Fruit fly (Drosophila melanogaster) whole organism, embryonic: ENCODE measurements around the gene bumpel.

Source experiments
- B-H1 ChIP-seq: fragments of 200-800 bp; sonication (Bioruptor generic); IDR thresholded peaks from 3 replicates; pipeline ENCODE4 v1.3.6; 2022; ENCODE audit warnings: missing biosample characterization, missing genetic modification characterization
- CG10209 ChIP-seq: fragments of 200-800 bp; sonication (Bioruptor generic); optimal IDR thresholded peaks from 3 replicates; lab custom pipeline; 2017; ENCODE audit warnings: missing biosample characterization, mild to moderate bottlenecking, missing genetic modification characterization, missing genetic modification reagents
- CG10959 ChIP-seq: fragments of 200-800 bp; sonication (Bioruptor generic); IDR thresholded peaks from 2 replicates; pipeline ENCODE4 v1.3.6; 2022; ENCODE audit warnings: missing biosample characterization, missing genetic modification characterization
- CG11398 ChIP-seq: fragments of 200-800 bp; sonication (Bioruptor generic); optimal IDR thresholded peaks from 2 replicates; lab custom pipeline; 2016; ENCODE audit warnings: missing biosample characterization, missing genetic modification characterization
- CG11723 ChIP-seq: fragments of 200-800 bp; sonication (Bioruptor generic); optimal IDR thresholded peaks from 2 replicates; lab custom pipeline; 2017; ENCODE audit warnings: missing biosample characterization, mild to moderate bottlenecking, missing genetic modification characterization
- CG12391 ChIP-seq: fragments of 200-800 bp; sonication (Bioruptor generic); optimal IDR thresholded peaks from 3 replicates; lab custom pipeline; 2018; ENCODE audit warnings: missing biosample characterization, mild to moderate bottlenecking, missing genetic modification characterization, moderate library complexity
- CG15479 ChIP-seq: fragments of 200-800 bp; sonication (Bioruptor generic); optimal IDR thresholded peaks from 3 replicates; lab custom pipeline; 2019; ENCODE audit warnings: missing biosample characterization, mild to moderate bottlenecking, missing genetic modification characterization, moderate library complexity
- CG15696 ChIP-seq: fragments of 200-800 bp; sonication (Bioruptor generic); optimal IDR thresholded peaks from 2 replicates; lab custom pipeline; 2019; ENCODE audit warnings: missing biosample characterization, mild to moderate bottlenecking, missing genetic modification characterization, moderate library complexity
- CG16813 ChIP-seq: fragments of 200-800 bp; sonication (Bioruptor generic); IDR thresholded peaks from 3 replicates; pipeline ENCODE4 v1.3.6; 2022; ENCODE audit warnings: missing biosample characterization, missing genetic modification characterization; ENCODE audit not compliant: partially characterized antibody
- CG17361 ChIP-seq: fragments of 200-800 bp; sonication (Bioruptor generic); IDR thresholded peaks from 3 replicates; pipeline ENCODE4 v1.3.6; 2022; ENCODE audit warnings: missing biosample characterization, missing genetic modification characterization
- CG17385 ChIP-seq: fragments of 200-800 bp; sonication (Bioruptor generic); optimal IDR thresholded peaks from 3 replicates; lab custom pipeline; 2018; ENCODE audit warnings: missing biosample characterization, mild to moderate bottlenecking, missing genetic modification characterization
- CG17829 ChIP-seq: fragments of 200-800 bp; optimal IDR thresholded peaks from 2 replicates; lab custom pipeline; 2019; ENCODE audit warnings: missing biosample characterization, mild to moderate bottlenecking, missing genetic modification characterization, moderate library complexity
- CG18476 ChIP-seq: fragments of 200-800 bp; sonication (Bioruptor generic); optimal IDR thresholded peaks from 2 replicates; lab custom pipeline; 2016; ENCODE audit warnings: missing biosample characterization, mild to moderate bottlenecking, missing genetic modification characterization
- CG2116 ChIP-seq: fragments of 200-800 bp; sonication (Bioruptor generic); optimal IDR thresholded peaks from 3 replicates; lab custom pipeline; 2018; ENCODE audit warnings: missing biosample characterization, mild to moderate bottlenecking, missing genetic modification characterization
- CG31388 ChIP-seq: fragments of 200-800 bp; sonication (Bioruptor generic); optimal IDR thresholded peaks from 2 replicates; lab custom pipeline; 2016; ENCODE audit warnings: missing biosample characterization, missing genetic modification characterization
- CG6272 ChIP-seq: fragments of 200-800 bp; sonication (Bioruptor generic); IDR thresholded peaks from 2 replicates; pipeline ENCODE4 v1.3.6; 2022; ENCODE audit warnings: missing biosample characterization, missing genetic modification characterization
- CG6791 ChIP-seq: fragments of 200-800 bp; sonication (Bioruptor generic); IDR thresholded peaks from 3 replicates; pipeline ENCODE4 v1.3.6; 2022; ENCODE audit warnings: missing biosample characterization, missing genetic modification characterization; ENCODE audit not compliant: partially characterized antibody
- CG7745 ChIP-seq: fragments of 200-800 bp; sonication (Bioruptor generic); optimal IDR thresholded peaks from 2 replicates; lab custom pipeline; 2018; ENCODE audit warnings: missing biosample characterization, mild to moderate bottlenecking, missing genetic modification characterization, moderate library complexity
- CG8765 ChIP-seq: fragments of 200-800 bp; sonication (Bioruptor generic); IDR thresholded peaks from 2 replicates; pipeline ENCODE4 v1.3.6; 2022; ENCODE audit warnings: missing biosample characterization, missing genetic modification characterization
- CG9727 ChIP-seq: fragments of 200-800 bp; sonication (Bioruptor generic); optimal IDR thresholded peaks from 3 replicates; lab custom pipeline; 2017; ENCODE audit warnings: missing biosample characterization, mild to moderate bottlenecking, missing genetic modification characterization
- CoRest ChIP-seq: fragments of 200-800 bp; sonication (Bioruptor generic); optimal IDR thresholded peaks from 3 replicates; lab custom pipeline; 2018; ENCODE audit warnings: missing biosample characterization, mild to moderate bottlenecking, missing genetic modification characterization, moderate library complexity
- Dek ChIP-seq: fragments of 200-800 bp; sonication (Bioruptor generic); optimal IDR thresholded peaks from 3 replicates; lab custom pipeline; 2019; ENCODE audit warnings: missing biosample characterization, mild to moderate bottlenecking, missing genetic modification characterization, moderate library complexity
- E2f2 ChIP-seq: fragments of 200-800 bp; sonication (Bioruptor generic); IDR thresholded peaks from 2 replicates; pipeline ENCODE4 v1.3.6; 2022; ENCODE audit warnings: missing biosample characterization, missing genetic modification characterization
- Ets97D ChIP-seq: fragments of 200-800 bp; sonication (Bioruptor generic); optimal IDR thresholded peaks from 3 replicates; lab custom pipeline; 2016; ENCODE audit warnings: missing biosample characterization, missing genetic modification characterization
- Fer1 ChIP-seq: fragments of 200-800 bp; sonication (Bioruptor generic); optimal IDR thresholded peaks from 2 replicates; lab custom pipeline; 2017; ENCODE audit warnings: missing biosample characterization, mild to moderate bottlenecking, missing genetic modification characterization
- GATAe ChIP-seq: fragments of 200-800 bp; sonication (Bioruptor generic); conservative IDR thresholded peaks from 2 replicates; pipeline ENCODE4 v1.3.6; 2022; ENCODE audit warnings: missing biosample characterization, missing genetic modification characterization
- H15 ChIP-seq: fragments of 200-800 bp; sonication (Bioruptor generic); IDR thresholded peaks from 3 replicates; pipeline ENCODE4 v1.3.6; 2022; ENCODE audit warnings: missing biosample characterization, missing genetic modification characterization
- NC2α ChIP-seq: fragments of 200-800 bp; sonication (Bioruptor generic); optimal IDR thresholded peaks from 2 replicates; lab custom pipeline; 2016; ENCODE audit warnings: missing biosample characterization, missing genetic modification characterization
- PHDP ChIP-seq: fragments of 200-800 bp; sonication (Bioruptor generic); optimal IDR thresholded peaks from 3 replicates; lab custom pipeline; 2018; ENCODE audit warnings: missing biosample characterization, mild to moderate bottlenecking, missing genetic modification characterization, moderate library complexity
- Poxn ChIP-seq: fragments of 200-800 bp; sonication (Bioruptor generic); IDR thresholded peaks from 2 replicates; pipeline ENCODE4 v1.3.6; 2022; ENCODE audit warnings: missing biosample characterization, missing genetic modification characterization
- Ptx1 ChIP-seq: fragments of 200-800 bp; sonication (Bioruptor generic); IDR thresholded peaks from 2 replicates; pipeline ENCODE4 v1.3.6; 2022; ENCODE audit warnings: missing biosample characterization, missing genetic modification characterization
- Sry-δ ChIP-seq: fragments of 200-800 bp; sonication (Bioruptor generic); optimal IDR thresholded peaks from 2 replicates; lab custom pipeline; 2016; ENCODE audit warnings: missing biosample characterization, missing genetic modification characterization
- Stat92E ChIP-seq, 3 experiments: fragments of >200 bp in 2 of 3; fragments of 200-800 bp in 1 of 3; sonication (Bioruptor generic) in 1 of 3; optimal IDR thresholded peaks; 2 replicates each; lab custom pipeline; 2017 to 2019; ENCODE audit warnings: missing biosample characterization in 3 of 3, missing genetic modification characterization in 3 of 3, mild to moderate bottlenecking in 1 of 3, moderate library complexity in 1 of 3
- ac ChIP-seq: fragments of 200-800 bp; sonication (Bioruptor generic); optimal IDR thresholded peaks from 3 replicates; lab custom pipeline; 2017; ENCODE audit warnings: missing biosample characterization, mild to moderate bottlenecking, missing genetic modification characterization
- ash1 ChIP-seq: fragments of 200-800 bp; sonication (Bioruptor generic); optimal IDR thresholded peaks from 2 replicates; lab custom pipeline; 2018; ENCODE audit warnings: missing biosample characterization, mild to moderate bottlenecking, missing genetic modification characterization
- bbx ChIP-seq: fragments of 200-800 bp; sonication (Bioruptor generic); IDR thresholded peaks from 2 replicates; pipeline ENCODE4 v1.3.6; 2022; ENCODE audit warnings: missing biosample characterization, missing genetic modification characterization; ENCODE audit not compliant: partially characterized antibody
- chinmo ChIP-seq: fragments of 200-800 bp; sonication (Bioruptor generic); IDR thresholded peaks from 4 replicates; pipeline ENCODE4 v1.3.6; 2022; ENCODE audit warnings: missing biosample characterization, missing genetic modification characterization; ENCODE audit not compliant: partially characterized antibody
- da ChIP-seq: fragments of 200-800 bp; sonication (Bioruptor generic); optimal IDR thresholded peaks from 2 replicates; lab custom pipeline; 2016; ENCODE audit warnings: missing biosample characterization, missing genetic modification characterization
- dimm ChIP-seq: fragments of 200-800 bp; sonication (Bioruptor generic); IDR thresholded peaks from 2 replicates; pipeline ENCODE4 v1.3.6; 2022; ENCODE audit warnings: missing biosample characterization, missing genetic modification characterization
- disco-r ChIP-seq: fragments of 200-800 bp; sonication (Bioruptor generic); optimal IDR thresholded peaks from 2 replicates; lab custom pipeline; 2016; ENCODE audit warnings: missing biosample characterization, missing genetic modification characterization
- esg ChIP-seq: fragments of 200-800 bp; sonication (Bioruptor generic); conservative IDR thresholded peaks from 2 replicates; pipeline ENCODE4 v1.3.6; 2022; ENCODE audit warnings: missing biosample characterization, missing genetic modification characterization
- gem ChIP-seq: fragments of 200-800 bp; sonication (Bioruptor generic); optimal IDR thresholded peaks from 2 replicates; lab custom pipeline; 2019; ENCODE audit warnings: missing biosample characterization, mild to moderate bottlenecking, missing genetic modification characterization, moderate library complexity
- jigr1 ChIP-seq: fragments of 200-800 bp; sonication (Bioruptor generic); IDR thresholded peaks from 3 replicates; pipeline ENCODE4 v1.3.6; 2022; ENCODE audit warnings: missing biosample characterization, missing genetic modification characterization
- nom ChIP-seq: fragments of 200-800 bp; sonication (Bioruptor generic); optimal IDR thresholded peaks from 2 replicates; lab custom pipeline; 2017; ENCODE audit warnings: missing biosample characterization, missing genetic modification characterization, mild to moderate bottlenecking, moderate library complexity, missing genetic modification reagents
- peb ChIP-seq: fragments of 200-800 bp; sonication (Bioruptor generic); IDR thresholded peaks from 2 replicates; pipeline ENCODE4 v1.3.6; 2022; ENCODE audit warnings: missing biosample characterization, missing genetic modification characterization
- pzg ChIP-seq: fragments of 200-800 bp; sonication (Bioruptor generic); optimal IDR thresholded peaks from 3 replicates; lab custom pipeline; 2018; ENCODE audit warnings: missing biosample characterization, mild to moderate bottlenecking, missing genetic modification characterization, moderate library complexity
- trem ChIP-seq: fragments of 200-800 bp; optimal IDR thresholded peaks from 3 replicates; lab custom pipeline; 2019; ENCODE audit warnings: missing biosample characterization, mild to moderate bottlenecking, missing genetic modification characterization, moderate library complexity
- zf30C ChIP-seq: fragments of 200-800 bp; sonication (Bioruptor generic); optimal IDR thresholded peaks from 3 replicates; lab custom pipeline; 2018; ENCODE audit warnings: missing biosample characterization, mild to moderate bottlenecking, missing genetic modification characterization

bumpel gene

DNA sequence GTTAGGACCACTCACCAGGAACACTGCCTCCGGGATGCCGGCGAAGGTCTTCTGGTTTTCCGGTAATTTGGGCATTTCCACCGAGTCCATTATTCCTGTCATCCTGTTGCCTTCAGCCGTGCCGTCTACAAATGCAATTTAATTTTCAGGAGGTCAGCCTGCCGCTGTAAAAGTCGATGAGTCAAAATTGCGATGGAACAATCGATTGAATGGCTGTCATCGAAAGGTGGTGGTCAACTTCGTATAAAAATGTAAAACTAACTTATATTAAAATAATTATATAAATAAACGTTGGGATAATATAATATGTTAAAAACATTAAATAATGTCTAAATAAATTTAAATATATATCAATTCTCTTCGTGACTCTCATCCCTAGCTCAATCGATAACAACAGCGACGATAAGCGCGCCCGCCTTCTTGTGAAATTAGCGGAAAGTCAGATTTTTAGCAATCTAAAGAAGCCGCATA lies 8.8 kb downstream of the bumpel start, which contains the start of the genes mgr and Irbp (continued):
- no peak for TF ChIP-seq NC2α (GFP tag; lab: Kevin White, UChicago)
- peak; percentile 58 for TF ChIP-seq ac (GFP tag; lab: Kevin White, UChicago)
- TF ChIP-seq gem (tag; lab: Kevin White, UChicago), result peak; percentile 97
- peak; percentile 95 for TF ChIP-seq H15 (GFP tag; lab: Robert Waterston, UW)
- TF ChIP-seq Ptx1 (GFP tag; lab: Robert Waterston, UW), result peak; percentile 96
- TF ChIP-seq Fer1 (GFP tag; lab: Kevin White, UChicago), result no peak
- TF ChIP-seq PHDP (tag; lab: Kevin White, UChicago), result peak; percentile 94
- TF ChIP-seq CG10959 (GFP tag; lab: Robert Waterston, UW), result peak; percentile 90
- peak; percentile 94 for TF ChIP-seq CG9727 (GFP tag; lab: Kevin White, UChicago)
- TF ChIP-seq CG12391 (tag; lab: Kevin White, UChicago), result peak; percentile 97
- TF ChIP-seq chinmo (GFP tag; lab: Robert Waterston, UW), result no peak
- no peak for TF ChIP-seq zf30C (GFP tag; lab: Kevin White, UChicago)
- peak; percentile 70 for TF ChIP-seq peb (GFP tag; lab: Robert Waterston, UW)
- peak; percentile 86 for TF ChIP-seq CG17385 (GFP tag; lab: Kevin White, UChicago)
- TF ChIP-seq dimm (GFP tag; lab: Robert Waterston, UW), result peak; percentile 84
- TF ChIP-seq ash1 (GFP tag; lab: Kevin White, UChicago), result peak; percentile 36
- TF ChIP-seq CG8765 (GFP tag; lab: Robert Waterston, UW), result peak; percentile 90
- peak; percentile 72 for TF ChIP-seq nom (GFP tag; lab: Kevin White, UChicago)
- TF ChIP-seq Poxn (GFP tag; lab: Robert Waterston, UW), result peak; percentile 82
- TF ChIP-seq da (GFP tag; lab: Kevin White, UChicago), result no peak
- TF ChIP-seq jigr1 (GFP tag; lab: Robert Waterston, UW), result peak; percentile 72; the same call in 2 of the 3 replicates
- TF ChIP-seq CG10209 (GFP tag; lab: Kevin White, UChicago), result peak; percentile 91
- TF ChIP-seq disco-r (GFP tag; lab: Kevin White, UChicago), result no peak
- peak; percentile 96 for TF ChIP-seq CG17361 (GFP tag; lab: Robert Waterston, UW)
- TF ChIP-seq GATAe (GFP tag; lab: Robert Waterston, UW), result peak; percentile 86
- peak; percentile 93 for TF ChIP-seq CoRest (tag; lab: Kevin White, UChicago)
- TF ChIP-seq esg (GFP tag; lab: Robert Waterston, UW), result peak; percentile 91
- TF ChIP-seq CG6272 (GFP tag; lab: Robert Waterston, UW), result peak; percentile 95
- peak in 1 of 3 experiments; percentile 77 for TF ChIP-seq Stat92E (GFP tag; optimal IDR thresholded peaks at IDR 0.05; lab: Kevin White, UChicago)

DNA sequence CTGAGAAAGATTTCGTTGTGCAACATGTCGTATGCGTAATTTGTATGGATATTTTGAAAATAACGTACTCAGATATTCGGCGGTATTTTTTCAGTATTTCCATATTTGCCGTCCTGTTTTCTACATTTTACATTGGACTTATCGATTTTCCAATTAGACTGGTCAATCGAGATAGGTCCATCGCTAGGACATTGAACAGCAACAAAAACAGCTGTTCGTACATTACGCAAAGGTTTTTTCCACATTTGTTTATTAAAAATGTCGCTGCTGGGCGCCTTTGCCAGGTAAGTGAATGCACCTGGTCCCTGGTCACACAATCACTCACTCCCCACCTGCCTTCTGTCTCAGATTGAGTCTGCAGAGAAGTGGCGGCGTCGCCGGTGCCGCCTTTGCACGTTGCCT lies 10.7 kb downstream of the bumpel start, which contains the start of gene mRpL40:
TSS of gene mRpL40 (plus strand) at position 186 of the 402 bp plus-strand sequence.
- TF ChIP-seq zf30C (GFP tag; lab: Kevin White, UChicago), result no peak
- no peak for TF ChIP-seq CG7745 (tag; lab: Kevin White, UChicago)
- TF ChIP-seq pzg (GFP tag; lab: Kevin White, UChicago), result peak; percentile 66
- no peak for TF ChIP-seq CoRest (tag; lab: Kevin White, UChicago)
- TF ChIP-seq CG11723, result no peak
- no peak for TF ChIP-seq CG31388
- TF ChIP-seq Ets97D (GFP tag; lab: Kevin White, UChicago), result peak; percentile 1
- TF ChIP-seq CG15696, result no peak
- TF ChIP-seq CG15479, result peak; percentile 81
- TF ChIP-seq E2f2 (GFP tag; lab: Robert Waterston, UW), result peak; percentile 77
- TF ChIP-seq Sry-δ, result peak; percentile 84
- TF ChIP-seq Dek, result no peak
- peak; percentile 45; the same call in 2 of the 3 replicates for TF ChIP-seq CG16813 (GFP tag; lab: Robert Waterston, UW)
- no peak for TF ChIP-seq CG18476 (GFP tag; lab: Kevin White, UChicago)
- peak; percentile 23 for TF ChIP-seq CG2116
- TF ChIP-seq B-H1 (GFP tag; lab: Robert Waterston, UW), result no peak
- TF ChIP-seq bbx (GFP tag; lab: Robert Waterston, UW), result peak; percentile 42; the same call in 1 of the 2 replicates
- no peak for TF ChIP-seq CG11398 (GFP tag; lab: Kevin White, UChicago)
- peak; percentile 52 for TF ChIP-seq CG6791 (GFP tag; lab: Robert Waterston, UW)
- TF ChIP-seq CG17829, result peak; percentile 0
- peak; percentile 43 for TF ChIP-seq trem (tag; lab: Kevin White, UChicago)
